Fruit fly (Drosophila melanogaster): ENCODE data around the gene cmb.

DNA sequence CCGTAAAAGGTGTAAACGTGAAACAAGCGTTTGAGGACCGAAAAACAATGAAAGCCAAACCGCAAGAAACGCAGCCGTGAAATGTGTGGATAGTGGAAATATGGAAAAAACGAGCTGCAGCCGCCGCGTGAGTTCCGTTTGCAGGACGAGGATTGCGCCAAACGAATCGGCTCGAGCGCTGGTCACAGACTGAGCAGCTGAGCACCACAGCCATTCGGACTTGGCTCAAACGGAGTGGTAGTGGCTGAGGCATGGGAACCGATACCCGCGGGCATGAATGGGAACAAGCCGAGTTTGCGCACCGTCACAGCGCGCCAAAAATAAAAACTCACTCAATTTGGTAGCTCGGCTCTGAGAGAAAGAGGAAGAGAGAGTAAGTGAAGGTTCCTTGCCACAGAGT lies 32.2 kb downstream of the cmb start, which contains the start of gene CG10089:
- TF ChIP-seq psq (optimal IDR thresholded peaks at IDR 0.05) (no peak), Myc (optimal IDR thresholded peaks at IDR 0.05) (no peak), h (optimal IDR thresholded peaks at IDR 0.05) (no peak), ttk (optimal IDR thresholded peaks at IDR 0.05) (no peak), insv (optimal IDR thresholded peaks at IDR 0.05) (no peak)

Data from Kc167 (cell line).